Worm (Caenorhabditis elegans) whole organism, early embryonic: ENCODE data around the gene Y6G8.14.

Experiments used
- ama-1 ChIP-seq: fragments of 150-350 bp; optimal IDR thresholded peaks from 2 replicates; lab custom pipeline; 2014
- ceh-13 ChIP-seq: fragments of 200-800 bp; sonication (Bioruptor generic); optimal IDR thresholded peaks from 2 replicates; lab custom pipeline; 2018; ENCODE audit warnings: mild to moderate bottlenecking, missing genetic modification characterization, missing compliant biosample characterization
- ets-7 ChIP-seq: sonication (generic microtip); optimal IDR thresholded peaks from 2 replicates; lab custom pipeline; 2016; ENCODE audit warnings: missing genotype, missing genetic modification characterization, missing compliant biosample characterization
- hmbx-1 ChIP-seq: sonication (generic microtip); optimal IDR thresholded peaks from 2 replicates; lab custom pipeline; 2016; ENCODE audit warnings: mild to moderate bottlenecking, missing genetic modification characterization, missing compliant biosample characterization
- tra-4 ChIP-seq: sonication (generic microtip); optimal IDR thresholded peaks from 2 replicates; lab custom pipeline; 2017; ENCODE audit warnings: missing genetic modification characterization, missing compliant biosample characterization

ce11 chrV:17655205-17655604 is 41.1 kb upstream of the Y6G8.14 start:
- TF ChIP-seq ceh-13 (GFP tag; lab: Kevin White, UChicago) (no peak), tra-4 (tag; lab: Kevin White, UChicago) (no peak), hmbx-1 (tag; lab: Kevin White, UChicago) (no peak), ets-7 (tag; lab: Kevin White, UChicago) (no peak), ama-1 (lab: Kevin White, UChicago) (no peak)
